Fruit fly (Drosophila melanogaster): Measurements from ENCODE around the gene CG17597.

Gene CG17597

DNA sequence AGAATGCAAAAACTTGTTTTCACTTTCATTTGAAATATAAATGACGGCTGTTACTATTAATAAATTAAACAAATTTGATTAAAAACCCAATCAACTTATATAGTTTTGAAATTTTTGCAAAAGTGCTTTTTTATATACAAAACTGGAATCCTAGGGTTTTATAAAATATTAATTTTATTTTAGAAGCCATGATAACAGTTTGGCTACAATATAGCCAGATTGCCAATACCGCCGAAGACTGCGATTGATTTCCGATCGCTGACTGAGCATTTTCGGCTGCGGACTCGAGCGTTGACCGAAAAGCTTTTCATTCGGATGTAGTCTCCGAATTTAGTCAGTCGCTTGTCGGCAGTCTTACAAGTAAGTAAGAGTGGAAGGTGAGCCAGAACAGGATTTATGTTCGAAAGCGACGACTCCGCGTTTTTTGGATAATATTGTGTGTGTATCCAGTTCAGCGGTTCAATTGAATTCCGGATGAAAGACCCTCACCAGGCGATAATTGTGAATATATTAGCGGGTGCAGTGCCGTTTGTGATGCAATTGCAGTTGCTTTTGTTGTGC is 7.6 kb downstream of the CG17597 start, which contains the start of gene Ugt36D1 (continued):
- TF ChIP-seq CG4820 (GFP tag; optimal IDR thresholded peaks at IDR 0.05) (no peak), Ptx1 (GFP tag; IDR thresholded peaks at IDR 0.05) (no peak), Med (GFP tag) (peak; percentile 88), CG1602 (GFP tag; optimal IDR thresholded peaks at IDR 0.05) (no peak), mld (GFP tag; IDR thresholded peaks at IDR 0.05; ENCODE audit: partially characterized antibody) (0 out of 3 replicates have a peak, but pooled peaks have one; percentile 48), gfzf (GFP tag; optimal IDR thresholded peaks at IDR 0.05) (no peak), kni (GFP tag; optimal IDR thresholded peaks at IDR 0.05) (peak; percentile 36), usp (GFP tag; optimal IDR thresholded peaks at IDR 0.05) (no peak), hb (GFP tag; IDR thresholded peaks at IDR 0.05; ENCODE audit: partially characterized antibody) (no peak), Jarid2 (GFP tag; optimal IDR thresholded peaks at IDR 0.05) (peak; percentile 83), rib (GFP tag; IDR thresholded peaks at IDR 0.05) (0 out of 2 replicates have a peak, but pooled peaks have one; percentile 26), fd102C (GFP tag; optimal IDR thresholded peaks at IDR 0.05) (no peak), ash1 (GFP tag; optimal IDR thresholded peaks at IDR 0.05) (no peak), mirr (GFP tag; optimal IDR thresholded peaks at IDR 0.05) (peak; percentile 9), bab2 (GFP tag; optimal IDR thresholded peaks at IDR 0.05) (no peak), lola (GFP tag; optimal IDR thresholded peaks at IDR 0.05) (no peak), CG8290 (GFP tag; optimal IDR thresholded peaks at IDR 0.05) (no peak), CG8290 (tag; optimal IDR thresholded peaks at IDR 0.05) (peak in 1 of 2 experiments; percentile 47), YL-1 (GFP tag; optimal IDR thresholded peaks at IDR 0.05) (no peak), emc (GFP tag; optimal IDR thresholded peaks at IDR 0.05) (no peak), CG13123 (GFP tag; optimal IDR thresholded peaks at IDR 0.05) (no peak), Oli (tag; optimal IDR thresholded peaks at IDR 0.05) (no peak), mam (GFP tag; optimal IDR thresholded peaks at IDR 0.05) (no peak), CG34224 (GFP tag; IDR thresholded peaks at IDR 0.05; ENCODE audit: partially characterized antibody) (no peak), CG15514 (GFP tag; optimal IDR thresholded peaks at IDR 0.05) (peak; percentile 52), CG17912 (GFP tag; optimal IDR thresholded peaks at IDR 0.05) (no peak), lov (optimal IDR thresholded peaks at IDR 0.05) (no peak), lov (GFP tag; IDR thresholded peaks at IDR 0.05) (no peak), bsh (GFP tag; optimal IDR thresholded peaks at IDR 0.05) (no peak), Bgb (GFP tag; IDR thresholded peaks at IDR 0.05; ENCODE audit: partially characterized antibody) (peak; percentile 52), CG6813 (GFP tag; optimal IDR thresholded peaks at IDR 0.05) (no peak), Adf1 (GFP tag; IDR thresholded peaks at IDR 0.05) (peak; percentile 29; the same call in 1 of the 2 replicates), hkb (optimal IDR thresholded peaks at IDR 0.05) (no peak), hkb (GFP tag; IDR thresholded peaks at IDR 0.05) (0 out of 2 replicates have a peak, but pooled peaks have one; percentile 33), CrebB (tag; optimal IDR thresholded peaks at IDR 0.05) (peak; percentile 4), CG14014 (GFP tag; IDR thresholded peaks at IDR 0.05) (0 out of 2 replicates have a peak, but pooled peaks have one; percentile 23), CG17568 (GFP tag; optimal IDR thresholded peaks at IDR 0.05) (no peak), H15 (GFP tag; IDR thresholded peaks at IDR 0.05) (no peak), trh (GFP tag; optimal IDR thresholded peaks at IDR 0.05) (no peak), CG1603 (tag; optimal IDR thresholded peaks at IDR 0.05) (no peak), Sin3A (optimal IDR thresholded peaks at IDR 0.05) (no peak), CG8478 (optimal IDR thresholded peaks at IDR 0.05) (no peak), CG12769 (tag; optimal IDR thresholded peaks at IDR 0.05) (peak; percentile 50), fd64A (GFP tag; optimal IDR thresholded peaks at IDR 0.05) (no peak), CG7928 (GFP tag; optimal IDR thresholded peaks at IDR 0.05) (no peak), CG1832 (GFP tag; optimal IDR thresholded peaks at IDR 0.05) (no peak), Atf6 (GFP tag; IDR thresholded peaks at IDR 0.05) (0 out of 2 replicates have a peak, but pooled peaks have one; percentile 12), Ets65A (GFP tag) (no peak), amos (GFP tag; IDR thresholded peaks at IDR 0.05; ENCODE audit: partially characterized antibody) (peak; percentile 41; the same call in 1 of the 2 replicates), row (GFP tag; IDR thresholded peaks at IDR 0.05) (peak; percentile 72), CG31365 (tag; optimal IDR thresholded peaks at IDR 0.05) (peak; percentile 10)

All from whole organism, embryonic.